Fruit fly (Drosophila melanogaster) whole organism, wandering third instar larva: ENCODE measurements around the gene CG4496.

ENCODE experiments used
- Dfd ChIP-seq: fragments of >200 bp; optimal IDR thresholded peaks from 2 replicates; lab custom pipeline; 2017; ENCODE audit warnings: missing biosample characterization, missing genetic modification characterization
- HLH106 ChIP-seq: fragments of 200-800 bp; optimal IDR thresholded peaks from 3 replicates; lab custom pipeline; 2019; ENCODE audit warnings: missing biosample characterization, mild to moderate bottlenecking, missing genetic modification characterization, moderate library complexity
- N ChIP-seq: fragments of >200 bp; optimal IDR thresholded peaks from 2 replicates; lab custom pipeline; 2018; ENCODE audit warnings: missing biosample characterization, missing external identifiers, missing genetic modification characterization
- OdsH ChIP-seq: fragments of 200-800 bp; sonication (Bioruptor generic); optimal IDR thresholded peaks from 2 replicates; lab custom pipeline; 2016; ENCODE audit warnings: missing biosample characterization, mild to moderate bottlenecking, missing genetic modification characterization
- dsf ChIP-seq: sonication (Bioruptor generic); optimal IDR thresholded peaks from 2 replicates; lab custom pipeline; 2016; ENCODE audit warnings: missing biosample characterization, missing genetic modification characterization, borderline replicate concordance
- fru ChIP-seq: fragments of 200-800 bp; sonication (Bioruptor generic); optimal IDR thresholded peaks from 3 replicates; lab custom pipeline; 2016; ENCODE audit warnings: missing biosample characterization, mild to moderate bottlenecking, missing genetic modification characterization
- h ChIP-seq: fragments of 200-800 bp; sonication (Bioruptor generic); optimal IDR thresholded peaks from 3 replicates; lab custom pipeline; 2016; ENCODE audit warnings: missing biosample characterization, mild to moderate bottlenecking, missing genetic modification characterization
- jim ChIP-seq: fragments of 175-275, 200-325 bp; sonication (Bioruptor generic); optimal IDR thresholded peaks from 2 replicates; lab custom pipeline; 2016; ENCODE audit warnings: missing biosample characterization, mild to moderate bottlenecking, missing genetic modification characterization
- psq ChIP-seq: fragments of 200-800 bp; sonication (Bioruptor generic); optimal IDR thresholded peaks from 3 replicates; lab custom pipeline; 2017; ENCODE audit warnings: missing biosample characterization, mild to moderate bottlenecking, missing genetic modification characterization, moderate library complexity

DNA sequence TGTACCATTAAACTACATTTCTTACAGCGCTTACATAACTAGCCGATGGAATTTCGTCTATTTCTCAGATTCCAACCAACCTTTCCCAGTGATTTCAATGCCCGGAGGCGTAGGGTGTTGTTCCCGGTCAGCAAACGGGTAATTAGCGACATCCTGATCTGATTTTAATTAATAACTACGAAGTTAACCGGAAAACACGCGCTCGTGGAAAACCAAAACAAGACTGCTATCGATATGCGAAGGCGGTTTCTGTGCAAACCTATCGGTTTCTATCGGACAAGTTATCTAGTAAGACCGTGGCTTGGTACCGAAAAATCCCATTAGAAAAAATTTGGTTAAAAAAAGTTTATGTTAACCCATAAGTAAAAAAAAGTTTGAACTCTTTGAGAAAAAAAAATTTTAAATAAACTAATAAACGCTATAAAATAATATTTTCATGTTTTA is 33.0 kb upstream of the CG4496 start, which contains the start of gene mEFG1:
- no peak for TF ChIP-seq HLH106
- TF ChIP-seq h: no peak
- no peak for TF ChIP-seq N (GFP tag; lab: Kevin White, UChicago)
- no peak for TF ChIP-seq fru
- TF ChIP-seq psq (GFP tag; lab: Kevin White, UChicago): no peak
- TF ChIP-seq dsf: no peak
- no peak for TF ChIP-seq OdsH (GFP tag; lab: Kevin White, UChicago)
- TF ChIP-seq jim (GFP tag; lab: Kevin White, UChicago): no peak
- no peak for TF ChIP-seq Dfd
